Fruit fly (Drosophila melanogaster) whole organism, embryonic: ENCODE data around the gene CG12017.

ENCODE experiments used
- Abd-B ChIP-seq: fragments of 200-800 bp; sonication (Bioruptor generic); optimal IDR thresholded peaks from 2 replicates; lab custom pipeline; 2018; ENCODE audit warnings: missing biosample characterization, mild to moderate bottlenecking, missing genetic modification characterization, moderate library complexity
- Blimp-1 ChIP-seq: fragments of 200-800 bp; sonication (Bioruptor generic); optimal IDR thresholded peaks from 3 replicates; lab custom pipeline; 2018; ENCODE audit warnings: missing biosample characterization, missing genetic modification characterization, mild to moderate bottlenecking, moderate library complexity, missing genetic modification reagents
- CG1024 ChIP-seq: fragments of 200-800 bp; sonication (Bioruptor generic); IDR thresholded peaks from 2 replicates; pipeline ENCODE4 v1.3.6; 2022; ENCODE audit warnings: missing biosample characterization, missing genetic modification characterization
- CG10267 ChIP-seq: fragments of 200-800 bp; sonication (Bioruptor generic); optimal IDR thresholded peaks from 2 replicates; lab custom pipeline; 2018; ENCODE audit warnings: missing biosample characterization, mild to moderate bottlenecking, missing genetic modification characterization, moderate library complexity
- CG10959 ChIP-seq: fragments of 200-800 bp; sonication (Bioruptor generic); IDR thresholded peaks from 2 replicates; pipeline ENCODE4 v1.3.6; 2022; ENCODE audit warnings: missing biosample characterization, missing genetic modification characterization
- CG12299 ChIP-seq: fragments of 200-800 bp; sonication (Bioruptor generic); optimal IDR thresholded peaks from 2 replicates; lab custom pipeline; 2018; ENCODE audit warnings: missing biosample characterization, mild to moderate bottlenecking, missing genetic modification characterization
- CG13424 ChIP-seq: fragments of 200-800 bp; sonication (Bioruptor generic); optimal IDR thresholded peaks from 2 replicates; lab custom pipeline; 2019; ENCODE audit warnings: missing biosample characterization, mild to moderate bottlenecking, missing genetic modification characterization, moderate library complexity
- CG18011 ChIP-seq: fragments of 200-800 bp; sonication (Bioruptor generic); optimal IDR thresholded peaks from 2 replicates; lab custom pipeline; 2017; ENCODE audit warnings: missing biosample characterization, missing genetic modification characterization, mild to moderate bottlenecking, moderate library complexity, missing genotype
- CG2129 ChIP-seq: fragments of 200-800 bp; sonication (Bioruptor generic); IDR thresholded peaks from 2 replicates; pipeline ENCODE4 v1.3.6; 2022; ENCODE audit warnings: missing biosample characterization, missing genetic modification characterization; ENCODE audit not compliant: partially characterized antibody
- CG2712 ChIP-seq: fragments of 200-800 bp; optimal IDR thresholded peaks from 3 replicates; lab custom pipeline; 2019; ENCODE audit warnings: missing biosample characterization, mild to moderate bottlenecking, missing genetic modification characterization, moderate library complexity
- CG31224 ChIP-seq: fragments of 200-800 bp; sonication (Bioruptor generic); IDR thresholded peaks from 2 replicates; pipeline ENCODE4 v1.3.6; 2022; ENCODE audit warnings: missing biosample characterization, missing genetic modification characterization
- CG4360 ChIP-seq: fragments of 200-800 bp; sonication (Bioruptor generic); IDR thresholded peaks from 2 replicates; pipeline ENCODE4 v1.3.6; 2022; ENCODE audit warnings: missing biosample characterization, missing genetic modification characterization
- CG6175 ChIP-seq: fragments of 200-800 bp; sonication (Bioruptor generic); IDR thresholded peaks from 3 replicates; pipeline ENCODE4 v1.3.6; 2022; ENCODE audit warnings: missing biosample characterization, missing genetic modification characterization
- CG7786 ChIP-seq: fragments of 200-800 bp; sonication (Bioruptor generic); optimal IDR thresholded peaks from 2 replicates; lab custom pipeline; 2016; ENCODE audit warnings: missing biosample characterization, missing genetic modification characterization
- CG9215 ChIP-seq: fragments of 200-800 bp; sonication (Bioruptor generic); IDR thresholded peaks from 2 replicates; pipeline ENCODE4 v1.3.6; 2022; ENCODE audit warnings: missing biosample characterization, missing genetic modification characterization
- CG9609 ChIP-seq: fragments of 200-800 bp; sonication (Bioruptor generic); optimal IDR thresholded peaks from 3 replicates; lab custom pipeline; 2016; ENCODE audit warnings: missing biosample characterization, missing genetic modification characterization
- CG9876 ChIP-seq: fragments of 200-800 bp; sonication (Bioruptor generic); optimal IDR thresholded peaks from 2 replicates; lab custom pipeline; 2016; ENCODE audit warnings: missing biosample characterization, missing genetic modification characterization
- CHES-1-like ChIP-seq: fragments of 200-800 bp; sonication (Bioruptor generic); optimal IDR thresholded peaks from 2 replicates; lab custom pipeline; 2016; ENCODE audit warnings: missing biosample characterization, missing genetic modification characterization
- CkIIα-i1 ChIP-seq: fragments of 200-800 bp; sonication (Bioruptor generic); IDR thresholded peaks from 2 replicates; pipeline ENCODE4 v1.3.6; 2022; ENCODE audit warnings: missing biosample characterization, missing genetic modification characterization
- Drgx ChIP-seq: fragments of 200-800 bp; sonication (Bioruptor generic); IDR thresholded peaks from 2 replicates; pipeline ENCODE4 v1.3.6; 2022; ENCODE audit warnings: missing biosample characterization, missing genetic modification characterization
- Ets65A ChIP-seq: fragments of 200-800 bp; sonication (Bioruptor generic); peaks from one replicate; lab custom pipeline; 2016; ENCODE audit warnings: missing biosample characterization, missing genetic modification characterization
- HHEX ChIP-seq: fragments of 200-800 bp; sonication (Bioruptor generic); optimal IDR thresholded peaks from 3 replicates; lab custom pipeline; 2017; ENCODE audit warnings: missing biosample characterization, mild to moderate bottlenecking, missing genetic modification characterization, missing genetic modification reagents
- HLH54F ChIP-seq: fragments of 200-800 bp; sonication (Bioruptor generic); optimal IDR thresholded peaks from 3 replicates; lab custom pipeline; 2016; ENCODE audit warnings: missing biosample characterization, missing genetic modification characterization
- Hr3 ChIP-seq: fragments of 200-800 bp; sonication (Bioruptor generic); optimal IDR thresholded peaks from 3 replicates; lab custom pipeline; 2016; ENCODE audit warnings: missing biosample characterization, missing genetic modification characterization
- Hsf ChIP-seq: fragments of 200-800 bp; sonication (Bioruptor generic); optimal IDR thresholded peaks from 3 replicates; lab custom pipeline; 2016; ENCODE audit warnings: missing biosample characterization, missing genetic modification characterization
- Max ChIP-seq: fragments of 200-800 bp; sonication (Bioruptor generic); optimal IDR thresholded peaks from 2 replicates; lab custom pipeline; 2016; ENCODE audit warnings: missing biosample characterization, mild to moderate bottlenecking, missing genetic modification characterization
- Nf-YB ChIP-seq: fragments of 200-800 bp; sonication (Bioruptor generic); optimal IDR thresholded peaks from 3 replicates; lab custom pipeline; 2019; ENCODE audit warnings: missing biosample characterization, mild to moderate bottlenecking, missing genetic modification characterization, moderate library complexity
- Opbp ChIP-seq: fragments of 200-800 bp; sonication (Bioruptor generic); IDR thresholded peaks from 3 replicates; pipeline ENCODE4 v1.3.6; 2022; ENCODE audit warnings: missing biosample characterization, missing genetic modification characterization; ENCODE audit not compliant: partially characterized antibody
- Pdp1 ChIP-seq, 2 experiments: fragments of 200-800 bp; sonication (Bioruptor generic); optimal IDR thresholded peaks; 3 replicates each; lab custom pipeline; 2016; ENCODE audit warnings: missing biosample characterization in 2 of 2, missing genetic modification characterization in 2 of 2, mild to moderate bottlenecking in 1 of 2, moderate library complexity in 1 of 2
- Six4 ChIP-seq: fragments of 200-800 bp; sonication (Bioruptor generic); optimal IDR thresholded peaks from 2 replicates; lab custom pipeline; 2016; ENCODE audit warnings: missing biosample characterization, missing genetic modification characterization
- Sry-β ChIP-seq: fragments of 200-800 bp; sonication (Bioruptor generic); optimal IDR thresholded peaks from 2 replicates; lab custom pipeline; 2018; ENCODE audit warnings: missing biosample characterization, mild to moderate bottlenecking, missing genetic modification characterization, moderate library complexity
- Stat92E ChIP-seq, 3 experiments: fragments of >200 bp in 2 of 3; fragments of 200-800 bp in 1 of 3; sonication (Bioruptor generic) in 1 of 3; optimal IDR thresholded peaks; 2 replicates each; lab custom pipeline; 2017 to 2019; ENCODE audit warnings: missing biosample characterization in 3 of 3, missing genetic modification characterization in 3 of 3, mild to moderate bottlenecking in 1 of 3, moderate library complexity in 1 of 3
- bab2 ChIP-seq: fragments of 200-800 bp; sonication (Bioruptor generic); optimal IDR thresholded peaks from 2 replicates; lab custom pipeline; 2016; ENCODE audit warnings: missing biosample characterization, missing genetic modification characterization
- chinmo ChIP-seq: fragments of 200-800 bp; sonication (Bioruptor generic); IDR thresholded peaks from 4 replicates; pipeline ENCODE4 v1.3.6; 2022; ENCODE audit warnings: missing biosample characterization, missing genetic modification characterization; ENCODE audit not compliant: partially characterized antibody
- da ChIP-seq: fragments of 200-800 bp; sonication (Bioruptor generic); optimal IDR thresholded peaks from 2 replicates; lab custom pipeline; 2016; ENCODE audit warnings: missing biosample characterization, missing genetic modification characterization
- disco-r ChIP-seq: fragments of 200-800 bp; sonication (Bioruptor generic); optimal IDR thresholded peaks from 2 replicates; lab custom pipeline; 2016; ENCODE audit warnings: missing biosample characterization, missing genetic modification characterization
- dmrt99B ChIP-seq: fragments of 200-800 bp; sonication (Bioruptor generic); optimal IDR thresholded peaks from 2 replicates; lab custom pipeline; 2018; ENCODE audit warnings: missing biosample characterization, mild to moderate bottlenecking, missing genetic modification characterization, moderate library complexity
- esg ChIP-seq: fragments of 200-800 bp; sonication (Bioruptor generic); conservative IDR thresholded peaks from 2 replicates; pipeline ENCODE4 v1.3.6; 2022; ENCODE audit warnings: missing biosample characterization, missing genetic modification characterization
- fu2 ChIP-seq: fragments of 200-800 bp; sonication (Bioruptor generic); optimal IDR thresholded peaks from 2 replicates; lab custom pipeline; 2016; ENCODE audit warnings: missing biosample characterization, missing genetic modification characterization
- jigr1 ChIP-seq: fragments of 200-800 bp; sonication (Bioruptor generic); IDR thresholded peaks from 3 replicates; pipeline ENCODE4 v1.3.6; 2022; ENCODE audit warnings: missing biosample characterization, missing genetic modification characterization
- klu ChIP-seq: fragments of 200-800 bp; sonication (Bioruptor generic); IDR thresholded peaks from 2 replicates; pipeline ENCODE4 v1.3.6; 2022; ENCODE audit warnings: missing biosample characterization, missing genetic modification characterization
- nom ChIP-seq: fragments of 200-800 bp; sonication (Bioruptor generic); optimal IDR thresholded peaks from 2 replicates; lab custom pipeline; 2017; ENCODE audit warnings: missing biosample characterization, missing genetic modification characterization, mild to moderate bottlenecking, moderate library complexity, missing genetic modification reagents
- oc ChIP-seq: fragments of 200-800 bp; sonication (Bioruptor generic); optimal IDR thresholded peaks from 2 replicates; lab custom pipeline; 2018; ENCODE audit warnings: missing biosample characterization, mild to moderate bottlenecking, missing genetic modification characterization, moderate library complexity
- sens ChIP-seq: fragments of 200-800 bp; sonication (Bioruptor generic); peaks from one replicate; lab custom pipeline; 2016; ENCODE audit warnings: missing biosample characterization, missing genetic modification characterization
- so ChIP-seq: fragments of 200-800 bp; sonication (Bioruptor generic); IDR thresholded peaks from 3 replicates; pipeline ENCODE4 v1.3.6; 2022; ENCODE audit warnings: missing biosample characterization, missing genetic modification characterization
- toy ChIP-seq: fragments of 200-800 bp; sonication (Bioruptor generic); IDR thresholded peaks from 2 replicates; pipeline ENCODE4 v1.3.6; 2022; ENCODE audit warnings: missing biosample characterization, missing genetic modification characterization
- twi ChIP-seq: fragments of 200-800 bp; optimal IDR thresholded peaks from 2 replicates; lab custom pipeline; 2019; ENCODE audit warnings: missing biosample characterization, mild to moderate bottlenecking, missing genetic modification characterization, moderate library complexity
- unc-4 ChIP-seq: fragments of 200-800 bp; sonication (Bioruptor generic); IDR thresholded peaks from 2 replicates; pipeline ENCODE4 v1.3.6; 2022; ENCODE audit warnings: missing biosample characterization, missing genetic modification characterization; ENCODE audit not compliant: partially characterized antibody
- usp ChIP-seq: fragments of >200 bp; optimal IDR thresholded peaks from 2 replicates; lab custom pipeline; 2017; ENCODE audit warnings: missing biosample characterization, missing genetic modification characterization
- zen ChIP-seq: fragments of 200-800 bp; sonication (Bioruptor generic); optimal IDR thresholded peaks from 3 replicates; lab custom pipeline; 2018; ENCODE audit warnings: missing biosample characterization, mild to moderate bottlenecking, missing genetic modification characterization, moderate library complexity

CG12017 gene

DNA sequence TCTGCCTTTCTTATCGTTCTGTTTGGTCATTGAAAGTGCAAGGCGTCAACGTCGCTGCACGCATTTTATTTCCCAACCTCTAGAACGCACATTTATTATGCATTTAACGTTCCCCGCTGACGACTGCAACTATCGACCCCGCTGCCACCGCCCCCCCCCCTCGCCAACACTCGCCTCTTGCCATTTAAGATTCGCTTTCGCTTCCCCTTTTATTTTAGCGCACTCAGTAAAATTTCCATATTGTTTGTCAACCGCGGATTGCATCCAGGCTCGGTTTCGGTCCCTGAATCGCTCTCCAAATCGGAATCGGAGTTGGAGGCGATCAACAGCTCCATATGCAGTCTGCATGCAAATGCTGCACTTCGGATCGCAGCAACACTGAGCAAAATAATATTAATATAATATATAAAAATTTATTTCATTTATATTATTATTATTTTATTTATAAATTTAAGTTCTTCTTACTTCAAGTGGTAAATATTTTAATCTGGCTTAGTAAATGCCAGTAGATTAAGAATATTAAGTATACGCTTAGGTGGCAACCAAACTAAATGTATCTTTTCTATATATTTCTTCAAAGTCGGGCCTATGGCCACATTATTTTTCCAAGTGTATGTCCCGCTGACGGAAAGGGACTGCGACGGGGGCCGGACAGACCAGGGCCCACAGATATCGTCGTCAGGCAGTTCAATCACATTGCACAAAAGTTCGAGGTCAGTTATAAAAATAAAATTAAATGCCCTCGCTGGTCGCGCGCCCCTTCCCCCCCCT lies 39.3 kb upstream of the CG12017 start (continued):
- TF ChIP-seq CG10959 (GFP tag; lab: Robert Waterston, UW), result no peak
- TF ChIP-seq oc (tag; lab: Kevin White, UChicago), result no peak
- TF ChIP-seq CG9876 (GFP tag; lab: Kevin White, UChicago), result no peak
- TF ChIP-seq CG2129 (GFP tag; lab: Robert Waterston, UW), result no peak
- no peak for TF ChIP-seq CG9609 (GFP tag; lab: Kevin White, UChicago)
- peak; percentile 53 for TF ChIP-seq CG2712 (tag; lab: Kevin White, UChicago)
- TF ChIP-seq CG4360 (GFP tag; lab: Robert Waterston, UW), result no peak
- TF ChIP-seq Opbp, result no peak
- no peak for TF ChIP-seq HLH54F
- peak; percentile 84 for TF ChIP-seq Drgx (GFP tag; lab: Robert Waterston, UW)
- no peak for TF ChIP-seq CG9215
- no peak for TF ChIP-seq CG7786
- TF ChIP-seq esg (GFP tag; lab: Robert Waterston, UW), result no peak
- TF ChIP-seq CG1024 (GFP tag; lab: Robert Waterston, UW), result no peak
- 0 out of 4 replicates have a peak, but pooled peaks have one; percentile 28 for TF ChIP-seq chinmo (GFP tag; lab: Robert Waterston, UW)
- peak; percentile 99 for TF ChIP-seq nom (GFP tag; lab: Kevin White, UChicago)
- TF ChIP-seq Nf-YB (GFP tag; lab: Kevin White, UChicago), result peak; percentile 24
- TF ChIP-seq Hr3 (GFP tag; lab: Kevin White, UChicago), result peak; percentile 25
- no peak for TF ChIP-seq CG18011
- no peak for TF ChIP-seq da (GFP tag; lab: Kevin White, UChicago)
- no peak for TF ChIP-seq Abd-B (GFP tag; lab: Kevin White, UChicago)
- peak; percentile 40 for TF ChIP-seq CG13424 (tag; lab: Kevin White, UChicago)
- no peak for TF ChIP-seq unc-4 (GFP tag; lab: Robert Waterston, UW)
- TF ChIP-seq zen (tag; lab: Kevin White, UChicago), result no peak
- TF ChIP-seq Stat92E (GFP tag; optimal IDR thresholded peaks at IDR 0.05; lab: Kevin White, UChicago), result no peak
- TF ChIP-seq CHES-1-like (GFP tag; lab: Kevin White, UChicago), result no peak
- TF ChIP-seq CG10267 (tag; lab: Kevin White, UChicago), result peak; percentile 5
- TF ChIP-seq bab2 (GFP tag; lab: Kevin White, UChicago), result no peak
- no peak for TF ChIP-seq klu (GFP tag; lab: Robert Waterston, UW)
- TF ChIP-seq disco-r, result no peak
- TF ChIP-seq CkIIα-i1 (GFP tag; lab: Robert Waterston, UW), result no peak
- no peak for TF ChIP-seq Six4 (GFP tag; lab: Kevin White, UChicago)
- no peak for TF ChIP-seq Pdp1 (GFP tag; optimal IDR thresholded peaks at IDR 0.05; lab: Kevin White, UChicago)
- TF ChIP-seq toy, result no peak
- TF ChIP-seq Blimp-1 (GFP tag; lab: Kevin White, UChicago), result peak; percentile 15
- peak; percentile 8 for TF ChIP-seq twi (tag; lab: Kevin White, UChicago)
- TF ChIP-seq HHEX (GFP tag; lab: Kevin White, UChicago), result no peak
- TF ChIP-seq CG6175 (GFP tag; lab: Robert Waterston, UW), result no peak
- TF ChIP-seq usp, result no peak
- no peak for TF ChIP-seq so
- peak; percentile 77 for TF ChIP-seq dmrt99B (tag; lab: Kevin White, UChicago)
- TF ChIP-seq sens, result no peak
- TF ChIP-seq Sry-β (GFP tag; lab: Kevin White, UChicago), result no peak
- no peak for TF ChIP-seq CG12299 (tag; lab: Kevin White, UChicago)
- TF ChIP-seq Max (GFP tag; lab: Kevin White, UChicago), result no peak
- TF ChIP-seq Ets65A, result peak; percentile 25
- no peak for TF ChIP-seq fu2 (GFP tag; lab: Kevin White, UChicago)
- TF ChIP-seq CG31224 (GFP tag; lab: Robert Waterston, UW), result no peak
- no peak for TF ChIP-seq jigr1
- TF ChIP-seq Hsf (GFP tag; lab: Kevin White, UChicago), result no peak
